Fruit fly (Drosophila melanogaster) whole organism, wandering third instar larva: ENCODE results near the gene CG45154.

Experiments
- Abd-B ChIP-seq: fragments of >200 bp; optimal IDR thresholded peaks from 2 replicates; lab custom pipeline; 2017; ENCODE audit warnings: missing biosample characterization, missing genetic modification characterization
- CG32264 ChIP-seq: fragments of 200-800 bp; sonication (Bioruptor generic); optimal IDR thresholded peaks from 2 replicates; lab custom pipeline; 2016; ENCODE audit warnings: missing biosample characterization, missing genetic modification characterization
- CrebA ChIP-seq: fragments of 200-800 bp; sonication (Bioruptor generic); optimal IDR thresholded peaks from 2 replicates; lab custom pipeline; 2016; ENCODE audit warnings: missing biosample characterization, mild to moderate bottlenecking, missing genetic modification characterization, borderline replicate concordance
- HLH106 ChIP-seq: fragments of 200-800 bp; optimal IDR thresholded peaks from 3 replicates; lab custom pipeline; 2019; ENCODE audit warnings: missing biosample characterization, mild to moderate bottlenecking, missing genetic modification characterization, moderate library complexity
- Jra ChIP-seq: sonication (Bioruptor generic); optimal IDR thresholded peaks from 2 replicates; lab custom pipeline; 2016; ENCODE audit warnings: missing biosample characterization, missing genetic modification characterization
- Myc ChIP-seq: fragments of >200 bp; optimal IDR thresholded peaks from 2 replicates; lab custom pipeline; 2017
- N ChIP-seq: fragments of >200 bp; optimal IDR thresholded peaks from 2 replicates; lab custom pipeline; 2018; ENCODE audit warnings: missing biosample characterization, missing external identifiers, missing genetic modification characterization
- Rel ChIP-seq, 2 experiments: fragments of 200-800 bp; sonication (Bioruptor generic) in 1 of 2; optimal IDR thresholded peaks; 2 replicates in 1 of 2; 3 replicates in 1 of 2; lab custom pipeline; 2016 to 2019; ENCODE audit warnings: mild to moderate bottlenecking in 2 of 2, missing biosample characterization in 2 of 2, missing genetic modification characterization in 2 of 2, moderate library complexity in 1 of 2
- Vsx2 ChIP-seq: fragments of 200-300, 225-300 bp; sonication (Bioruptor generic); optimal IDR thresholded peaks from 2 replicates; lab custom pipeline; 2018; ENCODE audit warnings: missing biosample characterization, missing genetic modification characterization; ENCODE audit not compliant: partially characterized antibody
- br ChIP-seq: fragments of 200-800 bp; sonication (Bioruptor generic); optimal IDR thresholded peaks from 2 replicates; lab custom pipeline; 2016; ENCODE audit warnings: missing biosample characterization, missing genetic modification characterization
- dl ChIP-seq, 2 experiments: fragments of 175-275, 200-275 bp in 1 of 2; fragments of 200-275 bp in 1 of 2; sonication (Bioruptor generic); optimal IDR thresholded peaks; lab custom pipeline; 2018; ENCODE audit warnings: mild to moderate bottlenecking in 2 of 2, missing biosample characterization in 2 of 2, missing genetic modification characterization in 2 of 2, moderate library complexity in 2 of 2; ENCODE audit not compliant: partially characterized antibody in 2 of 2, insufficient read depth in 1 of 2
- dmrt93B ChIP-seq: fragments of 200-800 bp; sonication (Bioruptor generic); optimal IDR thresholded peaks from 2 replicates; lab custom pipeline; 2018; ENCODE audit warnings: missing biosample characterization, mild to moderate bottlenecking, missing genetic modification characterization
- fru ChIP-seq: fragments of 200-800 bp; sonication (Bioruptor generic); optimal IDR thresholded peaks from 3 replicates; lab custom pipeline; 2016; ENCODE audit warnings: missing biosample characterization, mild to moderate bottlenecking, missing genetic modification characterization
- h ChIP-seq: fragments of 200-800 bp; sonication (Bioruptor generic); optimal IDR thresholded peaks from 3 replicates; lab custom pipeline; 2016; ENCODE audit warnings: missing biosample characterization, mild to moderate bottlenecking, missing genetic modification characterization
- pan ChIP-seq: fragments of >200 bp; optimal IDR thresholded peaks from 2 replicates; lab custom pipeline; 2017
- psq ChIP-seq: fragments of 200-800 bp; sonication (Bioruptor generic); optimal IDR thresholded peaks from 3 replicates; lab custom pipeline; 2017; ENCODE audit warnings: missing biosample characterization, mild to moderate bottlenecking, missing genetic modification characterization, moderate library complexity
- sv ChIP-seq: fragments of 200-800 bp; sonication (Bioruptor generic); optimal IDR thresholded peaks from 3 replicates; lab custom pipeline; 2016; ENCODE audit warnings: missing biosample characterization, missing genetic modification characterization

Gene CG45154

DNA sequence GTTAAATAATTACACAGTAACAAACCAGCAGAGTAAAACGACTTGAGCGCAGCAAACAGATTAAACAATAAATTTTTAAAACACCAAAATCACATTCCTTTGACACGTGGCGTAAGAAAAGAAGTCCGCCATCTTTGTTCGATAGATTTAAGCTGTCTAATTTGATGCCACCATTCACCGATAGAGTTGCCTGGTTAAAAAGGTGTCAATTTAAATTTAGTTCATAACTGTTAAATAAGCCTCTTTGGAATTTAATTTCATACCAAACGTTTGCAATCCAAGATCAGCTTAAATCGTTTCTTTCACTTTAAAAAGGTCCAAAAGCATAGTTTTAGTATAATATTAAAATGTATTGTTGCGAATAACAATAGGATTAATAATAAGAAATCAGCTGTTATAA lies 44.7 kb downstream of the CG45154 start, which contains the start of gene CG15446:
Gene CG15446, minus strand, starts transcription at position 101 of the 400 bp plus-strand sequence.
- TF ChIP-seq psq (GFP tag; lab: Kevin White, UChicago) (no peak), CG32264 (GFP tag; lab: Kevin White, UChicago) (no peak), CrebA (GFP tag; lab: Kevin White, UChicago) (no peak), dl (GFP tag; optimal IDR thresholded peaks at IDR 0.05; lab: Kevin White, UChicago; ENCODE audit: insufficient read depth in 1 of 2, partially characterized antibody in 2 of 2) (no peak), br (GFP tag; lab: Kevin White, UChicago) (no peak), Jra (GFP tag; lab: Kevin White, UChicago) (no peak), h (no peak), Rel (GFP tag; optimal IDR thresholded peaks at IDR 0.05; lab: Kevin White, UChicago) (no peak), Rel (tag; optimal IDR thresholded peaks at IDR 0.05; lab: Kevin White, UChicago) (no peak), N (GFP tag; lab: Kevin White, UChicago) (no peak), sv (no peak), dmrt93B (GFP tag; lab: Kevin White, UChicago) (no peak), Myc (lab: Kevin White, UChicago) (no peak), Vsx2 (GFP tag; lab: Kevin White, UChicago) (no peak), HLH106 (no peak), pan (lab: Kevin White, UChicago) (no peak), fru (GFP tag; lab: Kevin White, UChicago) (no peak), Abd-B (no peak)
